Fruit fly (Drosophila melanogaster): ENCODE results near the gene Nfs1.

The Nfs1 gene

dm6 chr2L:12048723-12049122 is 49.3 kb downstream of the Nfs1 start, which contains the start of gene Plzf (continued):
- peak; percentile 66 for TF ChIP-seq CG9797 (GFP tag; optimal IDR thresholded peaks at IDR 0.05)
- TF ChIP-seq CG12391 (tag; optimal IDR thresholded peaks at IDR 0.05) = no peak
- TF ChIP-seq CG14667 (GFP tag; IDR thresholded peaks at IDR 0.05) = no peak
- no peak for TF ChIP-seq Vsx1 (GFP tag; optimal IDR thresholded peaks at IDR 0.05)
- TF ChIP-seq CG14710 (tag; optimal IDR thresholded peaks at IDR 0.05) = peak; percentile 36
- no peak for TF ChIP-seq Mrtf (GFP tag; IDR thresholded peaks at IDR 0.05)
- no peak for TF ChIP-seq CG1603 (tag; optimal IDR thresholded peaks at IDR 0.05)
- no peak for TF ChIP-seq NC2β (GFP tag; optimal IDR thresholded peaks at IDR 0.05)
- no peak for TF ChIP-seq salm (tag; optimal IDR thresholded peaks at IDR 0.05)
- TF ChIP-seq Asciz (GFP tag; optimal IDR thresholded peaks at IDR 0.05) = no peak
- no peak for TF ChIP-seq p53 (GFP tag; optimal IDR thresholded peaks at IDR 0.05)
- TF ChIP-seq CG7839 (tag; optimal IDR thresholded peaks at IDR 0.05) = no peak
- TF ChIP-seq CG11093 (GFP tag; IDR thresholded peaks at IDR 0.05) = no peak
- peak; percentile 14 for TF ChIP-seq YL-1 (GFP tag; optimal IDR thresholded peaks at IDR 0.05)
- no peak for TF ChIP-seq CG2889 (GFP tag; IDR thresholded peaks at IDR 0.05)
- TF ChIP-seq lov (optimal IDR thresholded peaks at IDR 0.05) = no peak
- TF ChIP-seq lov (GFP tag; IDR thresholded peaks at IDR 0.05) = no peak
- no peak for TF ChIP-seq CG12744 (GFP tag; optimal IDR thresholded peaks at IDR 0.05)
- no peak for TF ChIP-seq mam (GFP tag; optimal IDR thresholded peaks at IDR 0.05)
- no peak for TF ChIP-seq bigmax (GFP tag; optimal IDR thresholded peaks at IDR 0.05)
- TF ChIP-seq Hand (GFP tag; optimal IDR thresholded peaks at IDR 0.05) = no peak
- TF ChIP-seq CG10147 (GFP tag; optimal IDR thresholded peaks at IDR 0.05) = no peak
- no peak for TF ChIP-seq fu2 (GFP tag; optimal IDR thresholded peaks at IDR 0.05)
- TF ChIP-seq trem (tag; optimal IDR thresholded peaks at IDR 0.05) = no peak
- no peak for TF ChIP-seq CG3065 (GFP tag; optimal IDR thresholded peaks at IDR 0.05)
- TF ChIP-seq prd (optimal IDR thresholded peaks at IDR 0.05) = no peak
- TF ChIP-seq prd (GFP tag; IDR thresholded peaks at IDR 0.05) = no peak
- TF ChIP-seq amos (GFP tag; IDR thresholded peaks at IDR 0.05; ENCODE audit: partially characterized antibody) = no peak
- TF ChIP-seq zen2 (GFP tag; IDR thresholded peaks at IDR 0.05; ENCODE audit: partially characterized antibody) = no peak
- no peak for TF ChIP-seq jumu (GFP tag; optimal IDR thresholded peaks at IDR 0.05)
- TF ChIP-seq Sry-δ (GFP tag; optimal IDR thresholded peaks at IDR 0.05) = no peak
- TF ChIP-seq E2f2 (GFP tag; IDR thresholded peaks at IDR 0.05) = peak; percentile 19; the same call in 1 of the 2 replicates
- no peak for TF ChIP-seq sna (GFP tag; IDR thresholded peaks at IDR 0.05; ENCODE audit: partially characterized antibody)
- peak; percentile 19; the same call in 1 of the 4 replicates for TF ChIP-seq Dll (GFP tag; IDR thresholded peaks at IDR 0.05; ENCODE audit: partially characterized antibody)
- no peak for TF ChIP-seq Poxn (GFP tag; IDR thresholded peaks at IDR 0.05)
- no peak for TF ChIP-seq jing (GFP tag; optimal IDR thresholded peaks at IDR 0.05)
- no peak for TF ChIP-seq ind (GFP tag; optimal IDR thresholded peaks at IDR 0.05)
- no peak for TF ChIP-seq gt (GFP tag; IDR thresholded peaks at IDR 0.05)
- TF ChIP-seq pzg (GFP tag; optimal IDR thresholded peaks at IDR 0.05) = peak; percentile 43
- TF ChIP-seq CG9817 (tag; optimal IDR thresholded peaks at IDR 0.05) = no peak
- TF ChIP-seq CG18764 (GFP tag; optimal IDR thresholded peaks at IDR 0.05) = no peak
- TF ChIP-seq Bgb (GFP tag; IDR thresholded peaks at IDR 0.05; ENCODE audit: partially characterized antibody) = 0 out of 2 replicates have a peak, but pooled peaks have one; percentile 15
- TF ChIP-seq CG31388 (GFP tag; optimal IDR thresholded peaks at IDR 0.05) = no peak
- TF ChIP-seq HLH3B (GFP tag; IDR thresholded peaks at IDR 0.05) = no peak
- TF ChIP-seq CG10267 (tag; optimal IDR thresholded peaks at IDR 0.05) = peak; percentile 18
- TF ChIP-seq CG7987 (GFP tag; optimal IDR thresholded peaks at IDR 0.05) = no peak
- TF ChIP-seq CG1792 (GFP tag; optimal IDR thresholded peaks at IDR 0.05) = no peak
- no peak for TF ChIP-seq CG10209 (GFP tag; optimal IDR thresholded peaks at IDR 0.05)
- no peak for TF ChIP-seq en (GFP tag; optimal IDR thresholded peaks at IDR 0.05)
- no peak for TF ChIP-seq CG13424 (tag; optimal IDR thresholded peaks at IDR 0.05)
- peak; percentile 66; the same call in 1 of the 2 replicates for TF ChIP-seq MBD-R2 (GFP tag; IDR thresholded peaks at IDR 0.05)
- TF ChIP-seq ssp (GFP tag; IDR thresholded peaks at IDR 0.05) = no peak

Measured in whole organism, embryonic.